Worm (Caenorhabditis elegans) whole organism, mixed stage, embryonic: ENCODE measurements around the gene dhhc-1.

Experiments
- M03D4.4 ChIP-seq: sonication (generic microtip); optimal IDR thresholded peaks from 2 replicates; lab custom pipeline; 2017; ENCODE audit warnings: mild to moderate bottlenecking, missing genetic modification characterization, missing compliant biosample characterization
- bed-3 ChIP-seq: fragments of 200-800 bp; sonication (Bioruptor generic); optimal IDR thresholded peaks from 3 replicates; lab custom pipeline; 2018; ENCODE audit warnings: mild to moderate bottlenecking, missing genetic modification characterization, moderate library complexity, missing compliant biosample characterization
- blmp-1 ChIP-seq: fragments of 150-350 bp; optimal IDR thresholded peaks from 2 replicates; lab custom pipeline; 2014; ENCODE audit warnings: missing biosample characterization, missing genetic modification characterization
- ceh-43 ChIP-seq: fragments of 200-800 bp; sonication (Bioruptor generic); optimal IDR thresholded peaks from 2 replicates; lab custom pipeline; 2018; ENCODE audit warnings: mild to moderate bottlenecking, missing genetic modification characterization, moderate library complexity, missing compliant biosample characterization
- ceh-83 ChIP-seq: fragments of 200-800 bp; sonication (Bioruptor generic); optimal IDR thresholded peaks from 2 replicates; lab custom pipeline; 2018; ENCODE audit warnings: mild to moderate bottlenecking, missing genetic modification characterization, missing compliant biosample characterization
- ces-1 ChIP-seq: fragments of 150-350 bp; optimal IDR thresholded peaks from 2 replicates; lab custom pipeline; 2014; ENCODE audit warnings: missing biosample characterization, missing genetic modification reagents, missing genetic modification characterization
- cnd-1 ChIP-seq: fragments of 200-800 bp; sonication (Bioruptor generic); optimal IDR thresholded peaks from 2 replicates; lab custom pipeline; 2018; ENCODE audit warnings: mild to moderate bottlenecking, missing genetic modification characterization, missing compliant biosample characterization
- drap-1 ChIP-seq: fragments of 200-800 bp; sonication (Bioruptor generic); optimal IDR thresholded peaks from 3 replicates; lab custom pipeline; 2018; ENCODE audit warnings: mild to moderate bottlenecking, missing genetic modification characterization, missing compliant biosample characterization
- elt-1 ChIP-seq: sonication (generic microtip); optimal IDR thresholded peaks from 2 replicates; lab custom pipeline; 2017; ENCODE audit warnings: missing genetic modification characterization, mild to moderate bottlenecking, missing compliant biosample characterization, antibody characterized with exemption, moderate library complexity, borderline replicate concordance; ENCODE audit not compliant: insufficient read depth
- elt-3 ChIP-seq: fragments of 150-350 bp; optimal IDR thresholded peaks from 2 replicates; lab custom pipeline; 2014; ENCODE audit warnings: missing biosample characterization, missing genetic modification characterization
- flh-1 ChIP-seq: fragments of 200-800 bp; sonication (Bioruptor generic); optimal IDR thresholded peaks from 2 replicates; lab custom pipeline; 2018; ENCODE audit warnings: mild to moderate bottlenecking, missing genetic modification characterization, moderate library complexity, missing compliant biosample characterization
- hlh-1 ChIP-seq: fragments of 150-350 bp; optimal IDR thresholded peaks from 2 replicates; lab custom pipeline; 2014; ENCODE audit warnings: missing biosample characterization, missing genetic modification reagents, missing genetic modification characterization
- lin-13 ChIP-seq: fragments of 150-350 bp; optimal IDR thresholded peaks from 2 replicates; lab custom pipeline; 2014; ENCODE audit warnings: missing biosample characterization, missing genetic modification characterization
- lin-32 ChIP-seq: fragments of 200-800 bp; sonication (Bioruptor generic); optimal IDR thresholded peaks from 2 replicates; lab custom pipeline; 2018; ENCODE audit warnings: mild to moderate bottlenecking, missing genetic modification characterization, missing compliant biosample characterization
- lsy-2 ChIP-seq: fragments of 150-350 bp; optimal IDR thresholded peaks from 2 replicates; lab custom pipeline; 2014; ENCODE audit warnings: missing biosample characterization, missing genetic modification characterization
- mab-5 ChIP-seq: fragments of 150-350 bp; optimal IDR thresholded peaks from 2 replicates; lab custom pipeline; 2014; ENCODE audit warnings: missing biosample characterization, missing genetic modification characterization
- mep-1 ChIP-seq: fragments of 150-350 bp; optimal IDR thresholded peaks from 2 replicates; lab custom pipeline; 2017; ENCODE audit warnings: missing biosample characterization, missing genetic modification reagents, missing genetic modification characterization, inconsistent platforms
- mls-2 ChIP-seq: sonication (generic microtip); optimal IDR thresholded peaks from 2 replicates; lab custom pipeline; 2016; ENCODE audit warnings: mild to moderate bottlenecking, missing genetic modification characterization, moderate library complexity, missing compliant biosample characterization
- nhr-12 ChIP-seq: fragments of 150-350 bp; optimal IDR thresholded peaks from 2 replicates; lab custom pipeline; 2014; ENCODE audit warnings: missing biosample characterization, missing genetic modification characterization
- nhr-2 ChIP-seq: fragments of 150-350 bp; optimal IDR thresholded peaks from 2 replicates; lab custom pipeline; 2014; ENCODE audit warnings: missing biosample characterization, missing genetic modification characterization
- nhr-237 ChIP-seq: fragments of 150-350 bp; optimal IDR thresholded peaks from 2 replicates; lab custom pipeline; 2014; ENCODE audit warnings: missing biosample characterization, missing genetic modification characterization
- nhr-28 ChIP-seq: fragments of 150-350 bp; optimal IDR thresholded peaks from 2 replicates; lab custom pipeline; 2014; ENCODE audit warnings: missing biosample characterization, missing genetic modification characterization
- nhr-76 ChIP-seq: sonication (generic microtip); optimal IDR thresholded peaks from 2 replicates; lab custom pipeline; 2017; ENCODE audit warnings: missing biosample characterization, missing genetic modification characterization
- pha-4 ChIP-seq: fragments of 150-350 bp; optimal IDR thresholded peaks from 2 replicates; lab custom pipeline; 2018; ENCODE audit warnings: missing biosample characterization, missing genetic modification reagents, missing genetic modification characterization
- sem-2 ChIP-seq: fragments of 200-800 bp; sonication (Bioruptor generic); optimal IDR thresholded peaks from 2 replicates; lab custom pipeline; 2018; ENCODE audit warnings: mild to moderate bottlenecking, missing genetic modification characterization, missing compliant biosample characterization
- snpc-4 ChIP-seq: fragments of 150-350 bp; optimal IDR thresholded peaks from 2 replicates; lab custom pipeline; 2014; ENCODE audit warnings: missing biosample characterization, missing genetic modification characterization
- sptf-1 ChIP-seq: sonication (generic microtip); optimal IDR thresholded peaks from 2 replicates; lab custom pipeline; 2017; ENCODE audit warnings: mild to moderate bottlenecking, missing genetic modification characterization, moderate library complexity, missing compliant biosample characterization
- tbx-8 ChIP-seq: fragments of 200-800 bp; sonication (Bioruptor generic); optimal IDR thresholded peaks from 2 replicates; lab custom pipeline; 2018; ENCODE audit warnings: mild to moderate bottlenecking, missing genetic modification characterization, moderate library complexity, missing compliant biosample characterization
- unc-120 ChIP-seq: sonication (generic microtip); optimal IDR thresholded peaks from 2 replicates; lab custom pipeline; 2017; ENCODE audit warnings: missing genetic modification characterization, missing compliant biosample characterization; ENCODE audit not compliant: poor library complexity, severe bottlenecking
- unc-39 ChIP-seq: fragments of 150-350 bp; optimal IDR thresholded peaks from 2 replicates; lab custom pipeline; 2014; ENCODE audit warnings: missing biosample characterization, missing genetic modification characterization
- unc-62 ChIP-seq: fragments of 150-350 bp; optimal IDR thresholded peaks from 2 replicates; lab custom pipeline; 2014; ENCODE audit warnings: missing biosample characterization, missing genetic modification reagents, missing genetic modification characterization
- zip-8 ChIP-seq: fragments of 150-350 bp; optimal IDR thresholded peaks from 2 replicates; lab custom pipeline; 2014; ENCODE audit warnings: missing biosample characterization, missing genetic modification characterization
- ztf-11 ChIP-seq: fragments of 150-350 bp; optimal IDR thresholded peaks from 2 replicates; lab custom pipeline; 2014; ENCODE audit warnings: missing biosample characterization, missing genetic modification characterization

dhhc-1 gene

DNA sequence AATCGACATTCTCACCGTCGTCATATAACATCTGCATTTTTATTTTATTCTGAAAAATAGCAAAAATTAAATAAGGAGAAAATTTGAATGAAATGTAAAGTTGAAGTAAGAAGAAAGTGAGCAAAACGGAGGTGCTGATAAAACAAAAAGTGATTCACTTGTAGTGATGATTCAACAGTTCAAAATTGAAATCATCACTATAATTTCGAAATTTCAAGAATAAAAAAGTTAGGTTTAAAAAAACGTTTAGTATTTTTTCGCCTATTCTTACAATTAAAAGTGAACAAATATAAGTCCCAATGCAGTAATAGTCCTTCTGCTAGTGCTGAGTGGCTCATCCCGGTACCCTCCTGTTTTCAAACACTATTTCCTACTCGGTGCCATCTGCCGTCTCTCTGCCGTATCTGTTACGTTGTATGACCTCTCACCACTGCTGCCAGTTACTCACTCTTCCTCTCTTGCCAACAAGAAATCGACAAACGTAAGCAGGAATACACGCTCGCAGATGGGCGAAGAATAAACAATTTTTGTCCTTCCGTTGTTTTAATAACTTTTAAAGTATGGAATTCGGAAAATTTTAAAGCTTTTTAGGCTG is at the start of gene dhhc-1:
Gene dhhc-1, minus strand, starts transcription at position 51 of the 595 bp plus-strand sequence.
- no peak for TF ChIP-seq pha-4 (tag; lab: Kevin White, UChicago)
- peak; percentile 65 for TF ChIP-seq mls-2
- TF ChIP-seq sem-2 (GFP tag; lab: Kevin White, UChicago) = no peak
- no peak for TF ChIP-seq zip-8 (tag; lab: Kevin White, UChicago)
- peak; percentile 69 for TF ChIP-seq hlh-1
- no peak for TF ChIP-seq ceh-83 (GFP tag; lab: Kevin White, UChicago)
- TF ChIP-seq nhr-237 (tag; lab: Kevin White, UChicago) = no peak
- peak; percentile 69 for TF ChIP-seq lin-32 (GFP tag; lab: Kevin White, UChicago)
- peak; percentile 84 for TF ChIP-seq cnd-1 (tag; lab: Kevin White, UChicago)
- peak; percentile 56 for TF ChIP-seq mep-1
- peak; percentile 41 for TF ChIP-seq ces-1 (GFP tag; lab: Kevin White, UChicago)
- no peak for TF ChIP-seq blmp-1 (tag; lab: Kevin White, UChicago)
- TF ChIP-seq unc-120 (tag; lab: Kevin White, UChicago) = peak; percentile 69
- TF ChIP-seq lsy-2 (tag; lab: Kevin White, UChicago) = no peak
- no peak for TF ChIP-seq tbx-8 (GFP tag; lab: Kevin White, UChicago)
- TF ChIP-seq unc-62 (GFP tag; lab: Kevin White, UChicago) = peak; percentile 28
- TF ChIP-seq ceh-43 (GFP tag; lab: Kevin White, UChicago) = no peak
- peak; percentile 15 for TF ChIP-seq nhr-2 (tag; lab: Kevin White, UChicago)
- TF ChIP-seq lin-13 (tag; lab: Kevin White, UChicago) = no peak
- no peak for TF ChIP-seq bed-3 (GFP tag; lab: Kevin White, UChicago)
- TF ChIP-seq, all 35 proteins: peak for 9

DNA sequence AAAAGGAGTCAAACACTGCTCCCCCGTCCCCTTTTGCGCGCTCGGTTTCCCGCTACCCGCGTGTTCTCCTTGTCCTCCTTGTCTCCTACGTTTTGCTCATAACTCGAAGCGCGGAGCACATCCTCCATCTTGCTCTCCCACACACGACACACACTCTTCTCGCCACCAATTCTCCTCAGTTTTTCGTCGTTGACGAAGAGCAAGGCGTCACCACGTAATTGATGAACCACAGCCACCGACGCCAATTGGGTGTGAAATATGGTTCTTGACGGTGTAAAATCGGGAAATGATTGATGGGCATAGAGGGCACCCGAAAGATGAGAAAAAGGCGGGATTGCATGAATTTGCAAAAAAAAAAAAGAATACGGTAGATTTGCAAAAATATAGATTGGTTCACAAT is 48.6 kb upstream of the dhhc-1 start:
- TF ChIP-seq mab-5 (peak; percentile 39), ces-1 (GFP tag; lab: Kevin White, UChicago) (peak; percentile 8), unc-120 (tag; lab: Kevin White, UChicago) (peak; percentile 14), bed-3 (GFP tag; lab: Kevin White, UChicago) (no peak), hlh-1 (peak; percentile 58), unc-62 (GFP tag; lab: Kevin White, UChicago) (peak; percentile 74)

DNA sequence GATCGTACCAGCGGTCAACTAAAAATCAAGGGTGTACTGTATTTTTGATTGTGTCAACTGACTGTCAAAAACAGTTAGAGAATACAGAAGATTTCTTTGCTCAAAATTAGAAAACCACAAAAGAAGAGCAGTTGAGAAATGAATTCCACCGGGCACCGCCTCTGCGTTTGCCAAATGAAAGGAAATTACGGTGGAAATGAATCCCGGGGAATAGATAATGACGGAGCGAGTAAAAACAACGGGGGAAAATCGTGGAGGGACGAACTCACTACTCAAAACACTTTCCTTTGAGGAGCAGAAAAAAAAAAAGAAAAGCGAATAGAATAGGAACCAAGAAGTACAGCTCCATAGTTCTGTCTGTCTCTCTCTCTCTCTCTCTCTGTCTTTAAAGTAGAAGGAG is 48.2 kb upstream of the dhhc-1 start:
- TF ChIP-seq drap-1 (no peak), nhr-237 (tag; lab: Kevin White, UChicago) (no peak), mep-1 (no peak), lsy-2 (tag; lab: Kevin White, UChicago) (no peak), tbx-8 (GFP tag; lab: Kevin White, UChicago) (no peak), ceh-43 (GFP tag; lab: Kevin White, UChicago) (no peak), unc-39 (tag; lab: Kevin White, UChicago) (no peak), flh-1 (GFP tag; lab: Kevin White, UChicago) (no peak), sem-2 (GFP tag; lab: Kevin White, UChicago) (no peak), blmp-1 (tag; lab: Kevin White, UChicago) (no peak), ces-1 (GFP tag; lab: Kevin White, UChicago) (no peak), elt-1 (no peak)
- TF ChIP-seq, all 35 proteins: peak for 0

DNA sequence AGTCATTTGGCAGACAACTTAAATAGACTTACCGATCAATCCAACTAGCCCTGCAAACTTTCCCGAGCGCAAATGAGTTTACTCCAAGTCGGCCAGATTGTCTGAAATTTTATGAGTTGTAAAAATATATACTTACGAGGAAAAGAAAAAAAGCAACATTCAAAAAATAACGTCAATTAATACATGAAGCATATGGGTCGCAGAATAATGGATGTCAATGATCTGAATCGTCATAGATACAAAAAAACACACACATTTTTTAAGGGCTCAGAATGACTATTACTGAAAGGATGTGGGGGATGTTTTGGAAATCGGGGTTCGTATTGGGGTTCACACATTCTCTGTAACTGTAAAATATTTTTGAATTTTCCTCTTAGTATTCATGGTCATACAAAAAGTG is 47.4 kb upstream of the dhhc-1 start, which contains the start of gene unc-7:
Gene unc-7, minus strand, starts transcription at position 101 of the 400 bp plus-strand sequence.
- no peak for TF ChIP-seq elt-3 (tag; lab: Kevin White, UChicago)
- no peak for TF ChIP-seq pha-4 (tag; lab: Kevin White, UChicago)
- no peak for TF ChIP-seq ztf-11

DNA sequence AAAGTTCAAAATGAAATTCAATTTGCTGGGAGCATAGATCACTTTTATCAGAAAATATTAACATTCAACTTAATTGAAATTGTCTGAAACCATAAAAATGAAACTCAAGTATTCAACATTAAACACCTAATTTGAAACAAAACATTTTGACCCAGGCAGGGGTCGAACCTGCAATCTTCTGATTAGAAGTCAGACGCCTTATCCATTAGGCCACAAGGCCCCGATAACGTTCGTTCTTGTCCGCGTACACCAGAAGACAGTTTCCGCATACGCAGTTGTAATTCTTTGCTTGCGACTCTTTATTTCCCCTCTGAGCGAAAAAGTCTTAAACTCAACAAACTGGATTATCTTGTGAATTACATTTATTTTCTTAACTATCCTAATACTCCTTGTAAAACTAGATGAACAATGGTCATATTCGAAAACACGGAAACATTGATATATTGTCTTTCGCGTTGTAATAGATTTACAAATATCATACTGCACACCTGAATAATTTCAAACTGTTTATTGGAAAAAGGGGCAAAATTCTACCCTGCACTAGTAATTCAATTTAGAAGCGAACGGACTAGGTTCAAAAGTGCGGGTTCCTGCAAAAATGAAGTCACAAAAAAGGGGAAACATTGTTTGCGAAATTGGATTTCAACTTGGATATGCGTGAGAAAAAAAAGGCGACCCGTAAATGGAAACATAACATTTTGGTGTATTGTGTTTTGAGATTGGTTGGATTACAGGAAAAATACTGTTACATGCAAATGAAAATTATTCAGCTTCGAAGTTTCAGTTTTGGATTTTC is 46.4 kb upstream of the dhhc-1 start:
- TF ChIP-seq unc-120 (tag; lab: Kevin White, UChicago) (no peak), sem-2 (GFP tag; lab: Kevin White, UChicago) (no peak), lsy-2 (tag; lab: Kevin White, UChicago) (no peak), pha-4 (tag; lab: Kevin White, UChicago) (no peak), sptf-1 (tag; lab: Kevin White, UChicago) (peak; percentile 18), nhr-76 (tag; lab: Kevin White, UChicago) (no peak), drap-1 (no peak), mls-2 (no peak), snpc-4 (tag; lab: Kevin White, UChicago) (no peak), flh-1 (GFP tag; lab: Kevin White, UChicago) (no peak), ces-1 (GFP tag; lab: Kevin White, UChicago) (peak; percentile 5), nhr-237 (tag; lab: Kevin White, UChicago) (no peak), nhr-2 (tag; lab: Kevin White, UChicago) (no peak), ztf-11 (no peak), ceh-43 (GFP tag; lab: Kevin White, UChicago) (no peak), bed-3 (GFP tag; lab: Kevin White, UChicago) (no peak), mep-1 (no peak), blmp-1 (tag; lab: Kevin White, UChicago) (no peak), cnd-1 (tag; lab: Kevin White, UChicago) (no peak), M03D4.4 (peak; percentile 16), lin-32 (GFP tag; lab: Kevin White, UChicago) (no peak), nhr-12 (tag; lab: Kevin White, UChicago) (no peak), nhr-28 (tag; lab: Kevin White, UChicago) (no peak), elt-3 (tag; lab: Kevin White, UChicago) (no peak), hlh-1 (no peak)
